Fruit fly (Drosophila melanogaster): Measurements from ENCODE around the gene RpLP1.

The RpLP1 gene

DNA sequence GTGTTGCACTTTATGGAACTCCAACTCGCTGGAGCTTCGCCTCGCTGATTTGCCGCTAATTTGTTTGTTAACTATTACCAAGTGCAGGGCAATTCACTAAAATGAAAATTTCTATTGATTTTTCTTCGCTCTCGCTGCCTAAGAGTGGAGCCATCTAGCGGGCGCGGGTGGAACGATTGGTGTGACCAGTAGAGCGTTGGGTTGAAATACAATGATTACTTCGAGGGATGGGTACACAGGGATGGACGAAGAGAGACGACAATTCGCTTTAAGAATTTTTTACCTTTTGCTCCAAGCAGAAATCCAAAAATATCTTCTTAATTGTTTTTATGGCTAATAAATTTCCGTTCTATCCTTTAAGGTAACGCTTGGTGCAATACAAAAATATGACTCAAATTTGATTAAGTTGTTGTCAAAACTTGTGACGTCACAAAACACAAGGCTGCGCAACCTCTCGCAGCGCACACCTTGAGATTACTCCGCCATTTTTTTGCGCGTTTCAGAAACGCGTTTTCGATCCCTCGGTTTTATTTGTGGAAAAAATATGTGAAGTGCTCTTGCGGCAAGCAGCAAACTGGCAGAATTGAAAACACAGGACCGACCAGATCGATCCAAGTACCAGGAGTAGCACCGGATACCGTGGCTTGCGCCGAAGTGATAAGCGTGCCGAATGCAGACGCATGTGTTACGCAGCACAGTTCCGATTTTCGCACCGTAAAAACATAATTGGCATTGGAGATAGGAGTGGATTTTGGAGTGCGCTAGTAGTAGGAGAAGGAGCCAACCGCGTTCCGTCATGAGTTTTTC, 5.0 kb upstream of the RpLP1 start, which contains the start of the genes AP-2alpha and ebi:
Gene AP-2alpha (minus strand): TSS at position 185 of the 807 bp plus-strand sequence.
Gene ebi (plus strand): TSS at position 475 of the 807 bp plus-strand sequence.
- TF ChIP-seq Dll (optimal IDR thresholded peaks at IDR 0.05) (no peak), EcR (GFP tag; optimal IDR thresholded peaks at IDR 0.05) (no peak), psq (optimal IDR thresholded peaks at IDR 0.05) (no peak), pan (optimal IDR thresholded peaks at IDR 0.05) (no peak), CG8478 (optimal IDR thresholded peaks at IDR 0.05) (no peak), usp (GFP tag; optimal IDR thresholded peaks at IDR 0.05) (no peak)

DNA sequence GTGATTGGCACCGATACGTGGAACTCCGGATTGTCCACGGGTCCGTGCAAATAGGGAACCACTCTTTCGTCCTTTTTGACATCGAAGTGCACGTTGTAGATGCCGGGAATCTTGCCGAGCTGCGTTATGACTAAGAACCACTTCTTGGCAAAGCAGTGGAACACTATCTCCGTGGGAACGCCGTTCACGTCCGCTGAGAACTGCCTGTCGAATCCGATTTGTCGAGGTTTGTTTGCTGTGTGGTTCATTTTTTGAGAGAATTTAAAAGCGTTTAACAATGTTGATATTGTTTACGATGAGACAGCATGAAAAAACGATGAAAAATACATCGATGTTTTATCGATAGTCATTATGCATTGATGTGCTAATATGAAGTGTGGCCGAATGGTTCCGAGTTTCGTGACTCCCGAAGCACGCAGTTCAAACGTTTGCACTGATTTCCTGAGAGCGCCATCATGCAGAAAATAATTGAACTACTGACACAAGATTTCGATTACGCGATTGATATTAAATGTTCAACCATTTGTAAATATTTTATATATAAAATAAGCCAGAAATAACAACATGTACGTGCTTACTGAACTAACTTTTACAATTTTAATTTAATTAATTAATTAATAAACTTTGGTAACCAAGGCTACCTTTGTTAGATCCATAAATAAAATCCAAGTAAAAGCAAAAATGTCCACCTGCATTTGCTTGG, 1.5 kb downstream of the RpLP1 start, which contains the start of the genes CG11885 and CG13692:
Gene CG11885 (minus strand): TSS at position 332 of the 703 bp plus-strand sequence.
Gene CG13692 (plus strand): TSS at position 653 of the 703 bp plus-strand sequence.
- TF ChIP-seq usp (GFP tag; optimal IDR thresholded peaks at IDR 0.05): no peak
- no peak for TF ChIP-seq psq (optimal IDR thresholded peaks at IDR 0.05)
- no peak for TF ChIP-seq Dll (optimal IDR thresholded peaks at IDR 0.05)
- no peak for TF ChIP-seq CG8478 (optimal IDR thresholded peaks at IDR 0.05)
- TF ChIP-seq EcR (GFP tag; optimal IDR thresholded peaks at IDR 0.05): no peak
- TF ChIP-seq pan (optimal IDR thresholded peaks at IDR 0.05): no peak

dm6 chr2L:422573-422972, 2.8 kb downstream of the RpLP1 start, which contains the start of gene BBS8:
Gene BBS8 (plus strand): TSS chr2L:422873.
- no peak for TF ChIP-seq Dll (optimal IDR thresholded peaks at IDR 0.05)
- no peak for TF ChIP-seq EcR (GFP tag; optimal IDR thresholded peaks at IDR 0.05)
- TF ChIP-seq CG8478 (optimal IDR thresholded peaks at IDR 0.05): no peak
- TF ChIP-seq pan (optimal IDR thresholded peaks at IDR 0.05): no peak

DNA sequence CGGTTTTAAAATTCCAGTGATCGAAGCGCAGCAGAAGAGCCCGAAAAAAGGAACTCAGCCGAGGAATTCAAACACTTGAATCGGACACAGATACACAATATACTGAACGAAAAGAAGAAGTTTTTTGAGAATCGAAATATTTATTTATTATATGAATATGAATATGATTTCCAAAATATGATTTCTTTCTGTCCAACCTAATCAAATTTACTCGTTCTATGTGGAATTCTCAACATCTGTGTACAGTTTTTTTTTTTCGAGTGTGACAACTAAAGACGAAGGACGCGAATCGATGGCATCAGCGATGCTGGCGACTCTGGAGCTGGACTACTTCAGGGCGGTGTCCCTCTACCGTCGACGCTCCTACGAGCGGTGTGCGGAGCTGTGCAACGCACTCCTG, 3.4 kb downstream of the RpLP1 start:
- TF ChIP-seq pan (optimal IDR thresholded peaks at IDR 0.05) (no peak), Dll (optimal IDR thresholded peaks at IDR 0.05) (no peak), CG8478 (optimal IDR thresholded peaks at IDR 0.05) (no peak), psq (optimal IDR thresholded peaks at IDR 0.05) (no peak), EcR (GFP tag; optimal IDR thresholded peaks at IDR 0.05) (no peak), usp (GFP tag; optimal IDR thresholded peaks at IDR 0.05) (no peak)

DNA sequence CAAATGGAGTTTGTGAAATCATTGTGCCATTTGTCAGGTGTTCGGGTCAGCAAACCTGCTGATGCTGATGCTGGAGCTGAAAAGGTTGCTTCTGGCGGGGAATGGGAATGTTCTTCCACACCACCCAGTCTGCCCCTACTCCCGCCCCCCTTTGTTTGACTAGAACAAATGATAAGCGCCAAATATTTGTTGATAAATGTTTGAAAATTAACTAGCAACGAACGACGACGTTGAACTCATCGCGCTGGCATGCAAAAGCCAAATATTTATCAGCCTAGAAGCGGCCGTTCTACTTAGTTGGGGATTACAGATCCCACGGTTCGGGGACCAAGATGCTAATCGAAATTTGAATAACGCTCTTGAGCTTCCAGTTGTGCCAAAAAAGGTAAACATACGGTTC, 5.7 kb downstream of the RpLP1 start:
- TF ChIP-seq usp (GFP tag; optimal IDR thresholded peaks at IDR 0.05) (no peak), EcR (GFP tag; optimal IDR thresholded peaks at IDR 0.05) (no peak)

DNA sequence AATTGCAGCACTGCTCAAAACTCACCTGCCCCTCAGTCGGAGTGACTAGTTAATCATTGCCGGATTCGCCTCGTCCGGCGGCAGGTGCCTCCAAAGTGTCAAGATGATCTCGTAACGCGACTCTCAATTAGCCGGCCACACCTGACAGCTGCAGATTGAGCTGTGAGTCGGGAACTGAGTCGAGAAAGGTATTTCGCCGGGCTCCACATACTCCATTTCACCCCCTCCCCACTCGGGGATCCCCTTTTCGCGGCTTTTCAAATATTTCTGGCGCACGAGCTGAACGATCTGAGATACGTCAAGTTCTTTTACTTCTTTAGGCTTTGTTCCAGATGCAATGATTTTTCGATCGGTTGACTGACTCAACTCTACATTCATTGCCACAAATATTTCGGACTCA, 6.7 kb downstream of the RpLP1 start:
- TF ChIP-seq EcR (GFP tag; optimal IDR thresholded peaks at IDR 0.05) (no peak), pan (optimal IDR thresholded peaks at IDR 0.05) (no peak), Dll (optimal IDR thresholded peaks at IDR 0.05) (no peak), usp (GFP tag; optimal IDR thresholded peaks at IDR 0.05) (no peak), CG8478 (optimal IDR thresholded peaks at IDR 0.05) (no peak), psq (optimal IDR thresholded peaks at IDR 0.05) (no peak)

dm6 chr2L:427338-428234, 7.8 kb downstream of the RpLP1 start:
- no peak for TF ChIP-seq psq (optimal IDR thresholded peaks at IDR 0.05)
- no peak for TF ChIP-seq Dll (optimal IDR thresholded peaks at IDR 0.05)
- peak; percentile 40 for TF ChIP-seq pan (optimal IDR thresholded peaks at IDR 0.05)
- TF ChIP-seq CG8478 (optimal IDR thresholded peaks at IDR 0.05): no peak
- no peak for TF ChIP-seq usp (GFP tag; optimal IDR thresholded peaks at IDR 0.05)
- TF ChIP-seq EcR (GFP tag; optimal IDR thresholded peaks at IDR 0.05): no peak

DNA sequence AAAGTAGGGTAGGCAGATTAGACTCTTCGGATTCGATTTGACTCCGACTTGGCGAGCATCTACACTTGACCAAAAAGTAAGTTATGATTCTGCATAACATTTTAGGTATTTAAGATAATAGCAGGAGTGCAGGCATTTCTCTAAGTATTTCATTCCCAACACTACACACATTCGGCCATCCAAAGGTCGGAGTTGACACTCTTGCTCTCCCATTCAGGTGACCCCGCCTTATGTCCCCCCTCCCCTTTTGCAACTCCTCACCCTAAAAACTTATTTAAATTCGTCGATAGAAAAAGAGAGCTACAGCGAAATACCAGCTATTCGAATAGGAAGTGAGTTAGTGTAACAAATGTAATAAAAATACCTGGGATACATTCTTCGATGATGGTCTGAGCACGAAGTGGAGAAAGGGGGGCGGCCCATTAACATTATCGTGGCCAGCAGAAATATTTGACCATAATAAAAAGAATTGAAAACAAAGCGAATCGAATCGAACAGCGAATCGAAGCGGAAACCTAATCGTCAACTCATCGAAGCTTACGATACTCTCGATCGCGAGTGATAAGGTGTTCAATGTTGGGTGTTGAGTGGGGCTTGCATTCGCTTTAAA, 8.7 kb downstream of the RpLP1 start:
- no peak for TF ChIP-seq Dll (optimal IDR thresholded peaks at IDR 0.05)
- no peak for TF ChIP-seq pan (optimal IDR thresholded peaks at IDR 0.05)
- no peak for TF ChIP-seq usp (GFP tag; optimal IDR thresholded peaks at IDR 0.05)

dm6 chr2L:429680-430484, 10.1 kb downstream of the RpLP1 start:
- TF ChIP-seq usp (GFP tag; optimal IDR thresholded peaks at IDR 0.05) (no peak), psq (optimal IDR thresholded peaks at IDR 0.05) (no peak), Dll (optimal IDR thresholded peaks at IDR 0.05) (no peak), CG8478 (optimal IDR thresholded peaks at IDR 0.05) (no peak), pan (optimal IDR thresholded peaks at IDR 0.05) (peak; percentile 68), EcR (GFP tag; optimal IDR thresholded peaks at IDR 0.05) (no peak)

- TF ChIP-seq usp (GFP tag; optimal IDR thresholded peaks at IDR 0.05) (no peak), psq (optimal IDR thresholded peaks at IDR 0.05) (no peak), EcR (GFP tag; optimal IDR thresholded peaks at IDR 0.05) (no peak), CG8478 (optimal IDR thresholded peaks at IDR 0.05) (no peak), pan (optimal IDR thresholded peaks at IDR 0.05) (no peak), Dll (optimal IDR thresholded peaks at IDR 0.05) (no peak)
Measured at dm6 chr2L:430820-431628, 11.3 kb downstream of the RpLP1 start, which contains the start of gene ex. Gene ex (plus strand): TSS chr2L:431227.

Measured in whole organism.